Worm (Caenorhabditis elegans) whole organism, L3 larva: ENCODE measurements around the gene F56D1.1.

Experiments used
- R02D3.7 ChIP-seq: fragments of 150-350 bp; optimal IDR thresholded peaks from 2 replicates; lab custom pipeline; 2014; ENCODE audit warnings: missing biosample characterization, missing genetic modification characterization
- ZK546.5 ChIP-seq: sonication (generic microtip); optimal IDR thresholded peaks from 2 replicates; lab custom pipeline; 2017; ENCODE audit warnings: missing biosample characterization, missing genetic modification characterization
- aly-2 ChIP-seq: fragments of 150-350 bp; optimal IDR thresholded peaks from 2 replicates; lab custom pipeline; 2014; ENCODE audit warnings: missing biosample characterization, missing genetic modification characterization
- ama-1 ChIP-seq: fragments of 150-350 bp; optimal IDR thresholded peaks from 2 replicates; lab custom pipeline; 2018
- ceh-16 ChIP-seq: sonication (generic microtip); optimal IDR thresholded peaks from 2 replicates; lab custom pipeline; 2017; ENCODE audit warnings: missing biosample characterization, missing genetic modification characterization
- ceh-82 ChIP-seq: fragments of 150-350 bp; optimal IDR thresholded peaks from 2 replicates; lab custom pipeline; 2014; ENCODE audit warnings: missing biosample characterization, missing genetic modification characterization
- ceh-9 ChIP-seq: sonication (generic microtip); optimal IDR thresholded peaks from 2 replicates; lab custom pipeline; 2018; ENCODE audit warnings: missing biosample characterization, missing genetic modification characterization
- egl-27 ChIP-seq: sonication (generic microtip); optimal IDR thresholded peaks from 4 replicates; lab custom pipeline; 2017; ENCODE audit warnings: missing biosample characterization, missing genetic modification reagents, missing genetic modification characterization
- egl-5 ChIP-seq: fragments of 150-350 bp; optimal IDR thresholded peaks from 2 replicates; lab custom pipeline; 2017; ENCODE audit warnings: missing biosample characterization, missing genetic modification reagents, missing genetic modification characterization, inconsistent platforms
- elt-1 ChIP-seq: fragments of 150-350 bp; optimal IDR thresholded peaks from 2 replicates; lab custom pipeline; 2014; ENCODE audit warnings: missing biosample characterization, missing genetic modification characterization
- elt-2 ChIP-seq: sonication (generic microtip); optimal IDR thresholded peaks from 2 replicates; lab custom pipeline; 2016; ENCODE audit warnings: missing genetic modification reagents, mild to moderate bottlenecking, missing genetic modification characterization, missing compliant biosample characterization
- elt-3 ChIP-seq, 3 experiments: fragments of 150-350 bp in 1 of 3; sonication (generic microtip) in 2 of 3; optimal IDR thresholded peaks; 2 replicates in 2 of 3; 4 replicates in 1 of 3; lab custom pipeline; 2014 to 2017; ENCODE audit warnings: missing biosample characterization in 3 of 3, missing genetic modification characterization in 3 of 3
- eor-1 ChIP-seq, 2 experiments: fragments of 150-350 bp; optimal IDR thresholded peaks; 2 replicates each; lab custom pipeline; 2014 to 2018; ENCODE audit warnings: missing biosample characterization in 2 of 2, missing genetic modification characterization in 2 of 2
- fkh-10 ChIP-seq: sonication (generic microtip); optimal IDR thresholded peaks from 2 replicates; lab custom pipeline; 2017; ENCODE audit warnings: missing biosample characterization, missing genetic modification reagents, missing genetic modification characterization
- fkh-2 ChIP-seq: fragments of 150-350 bp; optimal IDR thresholded peaks from 2 replicates; lab custom pipeline; 2014; ENCODE audit warnings: missing biosample characterization, missing genetic modification reagents, missing genetic modification characterization
- fos-1 ChIP-seq: fragments of 150-350 bp; optimal IDR thresholded peaks from 2 replicates; lab custom pipeline; 2014; ENCODE audit warnings: missing biosample characterization, missing genetic modification characterization
- hmg-11 ChIP-seq: sonication (generic microtip); optimal IDR thresholded peaks from 2 replicates; lab custom pipeline; 2016; ENCODE audit warnings: missing genetic modification characterization, missing compliant biosample characterization
- jun-1 ChIP-seq: fragments of 150-350 bp; optimal IDR thresholded peaks from 2 replicates; lab custom pipeline; 2014; ENCODE audit warnings: missing biosample characterization, missing genetic modification reagents, missing genetic modification characterization
- lin-39 ChIP-seq: fragments of 150-350 bp; optimal IDR thresholded peaks from 2 replicates; lab custom pipeline; 2018; ENCODE audit warnings: missing biosample characterization, missing genetic modification reagents, missing genetic modification characterization
- lsy-12 ChIP-seq: sonication (generic microtip); optimal IDR thresholded peaks from 2 replicates; lab custom pipeline; 2016; ENCODE audit warnings: mild to moderate bottlenecking, missing genetic modification characterization, missing compliant biosample characterization
- mdl-1 ChIP-seq: fragments of 150-350 bp; optimal IDR thresholded peaks from 2 replicates; lab custom pipeline; 2014; ENCODE audit warnings: missing biosample characterization, missing genetic modification characterization
- nhr-12 ChIP-seq: fragments of 150-350 bp; optimal IDR thresholded peaks from 2 replicates; lab custom pipeline; 2014; ENCODE audit warnings: missing biosample characterization, missing genetic modification characterization
- nhr-23 ChIP-seq: fragments of 150-350 bp; optimal IDR thresholded peaks from 2 replicates; lab custom pipeline; 2014; ENCODE audit warnings: missing biosample characterization, missing genetic modification reagents, missing genetic modification characterization
- nhr-237 ChIP-seq: fragments of 150-350 bp; optimal IDR thresholded peaks from 2 replicates; lab custom pipeline; 2014; ENCODE audit warnings: missing biosample characterization, missing genetic modification characterization
- nhr-25 ChIP-seq: sonication (generic microtip); optimal IDR thresholded peaks from 2 replicates; lab custom pipeline; 2017; ENCODE audit warnings: missing biosample characterization, missing genetic modification characterization
- nhr-43 ChIP-seq: sonication (generic microtip); optimal IDR thresholded peaks from 2 replicates; lab custom pipeline; 2016; ENCODE audit warnings: mild to moderate bottlenecking, missing genetic modification characterization, missing compliant biosample characterization; ENCODE audit not compliant: poor library complexity, severe bottlenecking
- pha-4 ChIP-seq: fragments of 150-350 bp; optimal IDR thresholded peaks from 2 replicates; lab custom pipeline; 2014; ENCODE audit warnings: missing biosample characterization, missing genetic modification reagents, missing genetic modification characterization
- pqm-1 ChIP-seq: fragments of 150-350 bp; optimal IDR thresholded peaks from 2 replicates; lab custom pipeline; 2017; ENCODE audit warnings: missing biosample characterization, missing genetic modification characterization, inconsistent platforms
- snpc-4 ChIP-seq: fragments of 150-350 bp; optimal IDR thresholded peaks from 2 replicates; lab custom pipeline; 2014; ENCODE audit warnings: missing biosample characterization, missing genetic modification characterization
- tbx-2 ChIP-seq: sonication (generic microtip); optimal IDR thresholded peaks from 2 replicates; lab custom pipeline; 2016; ENCODE audit warnings: mild to moderate bottlenecking, missing genetic modification characterization, missing compliant biosample characterization
- unc-39 ChIP-seq: sonication (generic microtip); optimal IDR thresholded peaks from 4 replicates; lab custom pipeline; 2017; ENCODE audit warnings: missing biosample characterization, missing genetic modification characterization
- zag-1 ChIP-seq: fragments of 150-350 bp; optimal IDR thresholded peaks from 2 replicates; lab custom pipeline; 2014; ENCODE audit warnings: missing biosample characterization, missing genetic modification characterization
- ztf-11 ChIP-seq: fragments of 150-350 bp; optimal IDR thresholded peaks from 2 replicates; lab custom pipeline; 2014; ENCODE audit warnings: missing biosample characterization, missing genetic modification characterization
- ztf-4 ChIP-seq: fragments of 150-350 bp; optimal IDR thresholded peaks from 2 replicates; lab custom pipeline; 2014; ENCODE audit warnings: missing biosample characterization, missing genetic modification characterization

F56D1.1 gene

ce11 chrII:5436833-5437232, 41.6 kb upstream of the F56D1.1 start, which contains the start of gene dct-5:
Gene dct-5 (minus strand): TSS chrII:5436933.
- TF ChIP-seq nhr-25 (peak; percentile 29), nhr-12 (tag; lab: Kevin White, UChicago) (no peak)
- TF ChIP-seq, all 47 proteins: peak for 1

- no peak for TF ChIP-seq lsy-12
- TF ChIP-seq fkh-2 (tag; lab: Kevin White, UChicago), result no peak
- no peak for TF ChIP-seq mdl-1 (tag; lab: Kevin White, UChicago)
- TF ChIP-seq snpc-4, result no peak
- no peak for TF ChIP-seq pqm-1
- no peak for TF ChIP-seq ZK546.5 (tag; lab: Kevin White, UChicago)
- no peak for TF ChIP-seq fos-1 (tag; lab: Kevin White, UChicago)
- TF ChIP-seq ama-1, result no peak
- TF ChIP-seq fkh-10 (GFP tag; lab: Kevin White, UChicago), result no peak
- no peak for TF ChIP-seq elt-3 (tag; optimal IDR thresholded peaks at IDR 0.05; lab: Kevin White, UChicago)
- no peak for TF ChIP-seq hmg-11 (tag; lab: Kevin White, UChicago)
- TF ChIP-seq ztf-11 (tag; lab: Kevin White, UChicago), result no peak
- no peak for TF ChIP-seq elt-2
- TF ChIP-seq nhr-237 (tag; lab: Kevin White, UChicago), result no peak
- TF ChIP-seq pha-4 (tag; lab: Kevin White, UChicago), result no peak
- TF ChIP-seq ztf-4 (tag; lab: Kevin White, UChicago), result no peak
- no peak for TF ChIP-seq jun-1 (tag; lab: Kevin White, UChicago)
These were observed 40.8 kb upstream of the F56D1.1 start, which contains the start of gene F07F6.1 for ce11 chrII:5437586-5437985. Gene F07F6.1 (plus strand): TSS chrII:5437886.

ce11 chrII:5446506-5446905, 31.9 kb upstream of the F56D1.1 start, which contains the start of gene nmr-1:
Gene nmr-1 (minus strand): TSS chrII:5446606.
- TF ChIP-seq nhr-23 (no peak), elt-2 (no peak), ama-1 (no peak), R02D3.7 (tag; lab: Kevin White, UChicago) (no peak), elt-1 (tag; lab: Kevin White, UChicago) (no peak), ztf-4 (tag; lab: Kevin White, UChicago) (no peak), ceh-82 (tag; lab: Kevin White, UChicago) (no peak), ceh-9 (no peak), unc-39 (tag; lab: Kevin White, UChicago) (no peak), aly-2 (tag; lab: Kevin White, UChicago) (no peak), egl-27 (tag; lab: Kevin White, UChicago) (no peak), nhr-43 (tag; lab: Kevin White, UChicago) (no peak), mdl-1 (tag; lab: Kevin White, UChicago) (no peak), nhr-25 (no peak), ceh-16 (tag; lab: Kevin White, UChicago) (no peak), lsy-12 (no peak), pha-4 (tag; lab: Kevin White, UChicago) (no peak), tbx-2 (no peak), eor-1 (tag; optimal IDR thresholded peaks at IDR 0.05; lab: Kevin White, UChicago) (no peak), zag-1 (tag; lab: Kevin White, UChicago) (no peak)

ce11 chrII:5447381-5447780, 31.0 kb upstream of the F56D1.1 start, which contains the start of gene cex-1:
Gene cex-1 (plus strand): TSS chrII:5447681.
- TF ChIP-seq egl-27 (tag; lab: Kevin White, UChicago) (no peak), pha-4 (tag; lab: Kevin White, UChicago) (no peak), nhr-43 (tag; lab: Kevin White, UChicago) (no peak), hmg-11 (tag; lab: Kevin White, UChicago) (no peak), elt-1 (tag; lab: Kevin White, UChicago) (no peak), lin-39 (tag; lab: Kevin White, UChicago) (no peak), ZK546.5 (tag; lab: Kevin White, UChicago) (no peak), tbx-2 (no peak), eor-1 (tag; optimal IDR thresholded peaks at IDR 0.05; lab: Kevin White, UChicago) (no peak), lsy-12 (no peak)

ce11 chrII:5449219-5449618, 29.2 kb upstream of the F56D1.1 start:
- TF ChIP-seq egl-5 (tag; lab: Kevin White, UChicago) (peak; percentile 84), nhr-25 (no peak)
